Worm (Caenorhabditis elegans) whole organism, L4 larva: Measurements from ENCODE around the gene Y43C5A.2.

Experiments
- daf-8 ChIP-seq: fragments of 200-800 bp; sonication (Bioruptor generic); IDR thresholded peaks from 2 replicates; pipeline ENCODE4 v1.3.6; 2022; ENCODE audit warnings: missing genetic modification characterization, missing compliant biosample characterization
- fos-1 ChIP-seq: fragments of 150-350 bp; optimal IDR thresholded peaks from 2 replicates; lab custom pipeline; 2014; ENCODE audit warnings: missing biosample characterization, missing genetic modification characterization
- hlh-11 ChIP-seq: fragments of 200-800 bp; sonication (Bioruptor generic); optimal IDR thresholded peaks from 2 replicates; lab custom pipeline; 2018; ENCODE audit warnings: mild to moderate bottlenecking, missing genetic modification characterization, missing compliant biosample characterization
- jun-1 ChIP-seq: fragments of 150-350 bp; optimal IDR thresholded peaks from 2 replicates; lab custom pipeline; 2014; ENCODE audit warnings: missing biosample characterization, missing genetic modification reagents, missing genetic modification characterization
- unc-39 ChIP-seq: sonication (generic microtip); optimal IDR thresholded peaks from 2 replicates; lab custom pipeline; 2017; ENCODE audit warnings: missing biosample characterization, missing genetic modification characterization

- TF ChIP-seq daf-8 (GFP tag; lab: Robert Waterston, UW) (no peak), hlh-11 (no peak), fos-1 (no peak), jun-1 (tag; lab: Kevin White, UChicago) (no peak), unc-39 (tag; lab: Kevin White, UChicago) (no peak)
Measured at ce11 chrIV:10227534-10227933, 42.1 kb upstream of the Y43C5A.2 start, which contains the start of gene F01G10.6.
